Worm (Caenorhabditis elegans): ENCODE measurements around the gene idpa-2.

idpa-2 gene

ce11 chrII:8796391-8796790 lies 3.9 kb upstream of the idpa-2 start (continued):
- TF ChIP-seq zag-1 (tag; optimal IDR thresholded peaks at IDR 0.05) (no peak), nhr-237 (tag; optimal IDR thresholded peaks at IDR 0.05) (no peak), lin-15B (tag; optimal IDR thresholded peaks at IDR 0.05) (no peak), C04F5.9 (tag; optimal IDR thresholded peaks at IDR 0.05) (no peak), egl-27 (tag; optimal IDR thresholded peaks at IDR 0.05) (no peak), C16A3.4 (tag; optimal IDR thresholded peaks at IDR 0.05) (no peak), ceh-88 (GFP tag; IDR thresholded peaks at IDR 0.05) (no peak), pqm-1 (tag; optimal IDR thresholded peaks at IDR 0.05) (no peak), lin-14 (GFP tag; optimal IDR thresholded peaks at IDR 0.05) (peak; percentile 98), sptf-1 (tag; optimal IDR thresholded peaks at IDR 0.05) (no peak), isw-1 (GFP tag; IDR thresholded peaks at IDR 0.05) (peak; percentile 59), F16B12.6 (tag; optimal IDR thresholded peaks at IDR 0.05) (no peak), ztf-11 (tag; optimal IDR thresholded peaks at IDR 0.05) (peak in 1 of 2 experiments; percentile 4), fos-1 (tag; optimal IDR thresholded peaks at IDR 0.05) (peak; percentile 21), lin-39 (tag; optimal IDR thresholded peaks at IDR 0.05) (no peak), hpl-2 (GFP tag; optimal IDR thresholded peaks at IDR 0.05) (no peak), nhr-76 (tag; optimal IDR thresholded peaks at IDR 0.05) (no peak), Y116A8C.19 (tag; optimal IDR thresholded peaks at IDR 0.05; ENCODE audit: borderline replicate concordance) (no peak), ets-5 (GFP tag; IDR thresholded peaks at IDR 0.05) (no peak), dpl-1 (GFP tag; optimal IDR thresholded peaks at IDR 0.05) (peak in 1 of 3 experiments; percentile 18), unc-62 (GFP tag; optimal IDR thresholded peaks at IDR 0.05) (no peak), efl-1 (optimal IDR thresholded peaks at IDR 0.05) (peak; percentile 35 to 46), efl-1 (GFP tag; optimal IDR thresholded peaks at IDR 0.05 in 1 of 2) (peak; percentile 5 to 67), swsn-7 (tag; optimal IDR thresholded peaks at IDR 0.05) (peak; percentile 68), jun-1 (tag; optimal IDR thresholded peaks at IDR 0.05) (peak; percentile 52), nhr-12 (tag; optimal IDR thresholded peaks at IDR 0.05) (no peak), unc-30 (tag; optimal IDR thresholded peaks at IDR 0.05) (no peak), ceh-8 (GFP tag; optimal IDR thresholded peaks at IDR 0.05) (peak; percentile 32), hlh-17 (GFP tag; optimal IDR thresholded peaks at IDR 0.05; ENCODE audit: borderline replicate concordance) (no peak), unc-130 (tag; optimal IDR thresholded peaks at IDR 0.05) (no peak), snpc-4 (tag; optimal IDR thresholded peaks at IDR 0.05) (peak; percentile 13), xbp-1 (tag; optimal IDR thresholded peaks at IDR 0.05) (peak; percentile 61), nhr-11 (tag; optimal IDR thresholded peaks at IDR 0.05) (no peak), ztf-4 (tag; optimal IDR thresholded peaks at IDR 0.05) (peak; percentile 44), zip-4 (GFP tag; optimal IDR thresholded peaks at IDR 0.05) (no peak), grh-1 (GFP tag; IDR thresholded peaks at IDR 0.05) (no peak), dsc-1 (tag; optimal IDR thresholded peaks at IDR 0.05) (peak; percentile 53), alr-1 (tag; optimal IDR thresholded peaks at IDR 0.05; ENCODE audit: borderline replicate concordance) (no peak), nhr-84 (tag; optimal IDR thresholded peaks at IDR 0.05) (no peak), vab-15 (tag; optimal IDR thresholded peaks at IDR 0.05) (no peak), egl-13 (tag; optimal IDR thresholded peaks at IDR 0.05) (peak; percentile 90), tlp-1 (tag; optimal IDR thresholded peaks at IDR 0.05) (no peak), fkh-8 (tag; optimal IDR thresholded peaks at IDR 0.05) (peak; percentile 95), unc-98 (GFP tag; IDR thresholded peaks at IDR 0.05) (no peak), fkh-4 (tag; optimal IDR thresholded peaks at IDR 0.05; ENCODE audit: borderline replicate concordance) (no peak), lin-13 (GFP tag; optimal IDR thresholded peaks at IDR 0.05) (no peak)
